Fruit fly (Drosophila melanogaster): Measurements from ENCODE around the gene CG44002.

Gene CG44002

DNA sequence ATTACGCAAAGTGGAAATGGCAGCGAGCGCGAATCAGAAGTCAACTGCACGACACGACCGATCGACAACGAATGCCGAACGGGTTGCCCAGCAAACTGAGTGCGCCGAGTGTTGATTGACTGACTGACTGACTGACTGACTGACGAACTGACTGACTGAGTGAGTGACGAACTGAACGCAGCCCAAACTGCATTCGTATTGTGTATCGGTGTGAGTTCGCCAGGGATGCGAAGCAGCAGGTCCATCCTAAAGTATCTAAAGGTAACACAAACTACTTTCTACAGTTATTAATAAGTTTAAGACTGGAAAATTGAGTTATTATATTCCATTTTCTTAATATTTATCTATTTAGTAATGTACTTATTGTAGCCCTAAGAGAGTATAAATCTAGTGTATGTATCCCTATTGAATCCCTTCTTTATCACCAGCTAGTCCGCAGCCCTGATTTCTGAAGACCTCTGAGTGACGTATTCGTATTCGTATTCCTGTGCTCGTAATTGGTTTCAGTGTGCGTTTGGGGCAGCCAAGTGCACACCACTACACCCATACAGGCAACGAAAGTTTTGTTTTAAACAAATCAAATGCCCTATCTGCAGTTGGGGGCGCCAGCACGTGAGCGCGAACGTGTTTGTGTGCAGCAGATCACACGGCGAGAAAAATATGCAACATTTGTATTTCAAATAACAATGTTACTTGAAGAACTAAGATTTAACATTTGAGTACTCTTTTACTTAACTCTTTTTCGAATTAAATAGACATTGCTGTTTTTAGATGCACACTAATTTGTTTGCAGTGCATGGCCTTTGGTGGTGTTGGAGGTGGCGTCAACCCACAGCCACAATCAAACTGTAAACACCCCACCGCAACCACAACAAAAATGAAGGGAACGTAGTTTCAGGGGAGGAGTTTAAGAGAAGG lies 17.9 kb downstream of the CG44002 start (continued):
- TF ChIP-seq Oaz (GFP tag; IDR thresholded peaks at IDR 0.05) (peak; percentile 76), NK7.1 (GFP tag; optimal IDR thresholded peaks at IDR 0.05) (peak; percentile 87), CG17612 (GFP tag; IDR thresholded peaks at IDR 0.05) (peak; percentile 69), Nf-YB (GFP tag; optimal IDR thresholded peaks at IDR 0.05) (peak; percentile 70), ttk (GFP tag; IDR thresholded peaks at IDR 0.05) (peak; percentile 96), CG6689 (GFP tag; IDR thresholded peaks at IDR 0.05) (peak; percentile 94), her (GFP tag; optimal IDR thresholded peaks at IDR 0.05) (peak; percentile 92), tap (tag; optimal IDR thresholded peaks at IDR 0.05) (peak; percentile 95), CG11560 (tag; IDR thresholded peaks at IDR 0.05) (peak; percentile 78), bab2 (GFP tag; optimal IDR thresholded peaks at IDR 0.05) (peak; percentile 96), CG12071 (GFP tag; optimal IDR thresholded peaks at IDR 0.05) (peak; percentile 93), tgo (GFP tag; IDR thresholded peaks at IDR 0.05) (peak; percentile 94), CG13624 (GFP tag; optimal IDR thresholded peaks at IDR 0.05) (peak; percentile 89), CG12104 (GFP tag; optimal IDR thresholded peaks at IDR 0.05) (peak; percentile 89), Myb (GFP tag; optimal IDR thresholded peaks at IDR 0.05) (peak; percentile 76), row (GFP tag; IDR thresholded peaks at IDR 0.05) (peak; percentile 97), bbx (GFP tag; IDR thresholded peaks at IDR 0.05; ENCODE audit: partially characterized antibody) (no peak), Sox100B (GFP tag; optimal IDR thresholded peaks at IDR 0.05) (peak; percentile 91), CG6813 (GFP tag; optimal IDR thresholded peaks at IDR 0.05) (peak; percentile 90), Dfd (GFP tag; optimal IDR thresholded peaks at IDR 0.05) (no peak), lola (GFP tag; optimal IDR thresholded peaks at IDR 0.05) (peak in 1 of 3 experiments; percentile 93), CG7745 (tag; optimal IDR thresholded peaks at IDR 0.05) (peak; percentile 11), CG3726 (GFP tag; IDR thresholded peaks at IDR 0.05) (peak; percentile 89), run (tag; optimal IDR thresholded peaks at IDR 0.05) (peak; percentile 87), slou (GFP tag; optimal IDR thresholded peaks at IDR 0.05) (peak; percentile 55), CG34422 (GFP tag; IDR thresholded peaks at IDR 0.05) (peak; percentile 95), btn (GFP tag; optimal IDR thresholded peaks at IDR 0.05) (peak; percentile 96), CG1233 (GFP tag; optimal IDR thresholded peaks at IDR 0.05) (peak; percentile 92), ara (GFP tag; IDR thresholded peaks at IDR 0.05) (peak; percentile 98), CG11696 (GFP tag; IDR thresholded peaks at IDR 0.05) (peak; percentile 50), ken (GFP tag; IDR thresholded peaks at IDR 0.05) (peak; percentile 97), Nf-YA (GFP tag; IDR thresholded peaks at IDR 0.05) (peak; percentile 89), Camta (GFP tag; optimal IDR thresholded peaks at IDR 0.05) (peak; percentile 94), ATbp (GFP tag; optimal IDR thresholded peaks at IDR 0.05) (peak; percentile 96), en (GFP tag; optimal IDR thresholded peaks at IDR 0.05) (peak; percentile 93), vfl (GFP tag; optimal IDR thresholded peaks at IDR 0.05) (peak; percentile 83), cato (GFP tag; optimal IDR thresholded peaks at IDR 0.05; ENCODE audit: borderline replicate concordance) (peak; percentile 93), CG12391 (tag; optimal IDR thresholded peaks at IDR 0.05) (peak; percentile 96), CG2678 (tag; optimal IDR thresholded peaks at IDR 0.05) (peak; percentile 93), Hand (GFP tag; optimal IDR thresholded peaks at IDR 0.05) (peak; percentile 8), CG10462 (GFP tag; optimal IDR thresholded peaks at IDR 0.05) (peak; percentile 93), CG33213 (GFP tag; optimal IDR thresholded peaks at IDR 0.05) (peak; percentile 96), CG31365 (tag; optimal IDR thresholded peaks at IDR 0.05) (peak; percentile 77), HLH54F (GFP tag; optimal IDR thresholded peaks at IDR 0.05) (peak; percentile 88), CG9876 (GFP tag; optimal IDR thresholded peaks at IDR 0.05) (peak; percentile 95), bigmax (GFP tag; optimal IDR thresholded peaks at IDR 0.05) (peak; percentile 11), CG14860 (GFP tag; IDR thresholded peaks at IDR 0.05; ENCODE audit: partially characterized antibody) (no peak), h (optimal IDR thresholded peaks at IDR 0.05) (no peak), Gug (GFP tag; IDR thresholded peaks at IDR 0.05) (peak; percentile 89)
